Fruit fly (Drosophila melanogaster) whole organism: ENCODE data around the gene ZIPIC.

Experiments used
- CG8478 ChIP-seq: fragments of >200 bp; optimal IDR thresholded peaks from 2 replicates; lab custom pipeline; 2018; ENCODE audit warnings: inconsistent platforms
- EcR ChIP-seq, 2 experiments: fragments of >200 bp; optimal IDR thresholded peaks; 2 replicates each; lab custom pipeline; 2017; ENCODE audit warnings: missing biosample characterization in 2 of 2, missing genetic modification characterization in 2 of 2, missing genetic modification reagents in 2 of 2

- no peak for TF ChIP-seq EcR (GFP tag; optimal IDR thresholded peaks at IDR 0.05; lab: Kevin White, UChicago)
- no peak for TF ChIP-seq CG8478
Observed at dm6 chr3R:30032281-30032680, 4.4 kb downstream of the ZIPIC start.
